Fruit fly (Drosophila melanogaster) whole organism, embryonic: ENCODE measurements around the gene CG42445.
A peak's percentile ranks its signal among the peaks of the same experiment; 100 is the strongest.

Source experiments
- Awh ChIP-seq: fragments of 200-800 bp; sonication (Bioruptor generic); IDR thresholded peaks from 2 replicates; pipeline ENCODE4, ENCODE4 v1.3.6; 2022; ENCODE audit warnings: missing biosample characterization, missing genetic modification characterization
- CG10209 ChIP-seq: fragments of 200-800 bp; sonication (Bioruptor generic); optimal IDR thresholded peaks from 3 replicates; lab custom pipeline; 2017; ENCODE audit warnings: missing biosample characterization, mild to moderate bottlenecking, missing genetic modification characterization, missing genetic modification reagents
- CG10565 ChIP-seq: fragments of 200-800 bp; sonication (Bioruptor generic); optimal IDR thresholded peaks from 3 replicates; lab custom pipeline; 2016; ENCODE audit warnings: missing biosample characterization, mild to moderate bottlenecking, missing genetic modification characterization
- CG10979 ChIP-seq: fragments of 200-800 bp; sonication (Bioruptor generic); optimal IDR thresholded peaks from 2 replicates; lab custom pipeline; 2018; ENCODE audit warnings: missing biosample characterization, mild to moderate bottlenecking, missing genetic modification characterization, moderate library complexity
- CG12071 ChIP-seq: fragments of 200-800 bp; sonication (Bioruptor generic); optimal IDR thresholded peaks from 3 replicates; lab custom pipeline; 2018; ENCODE audit warnings: missing biosample characterization, mild to moderate bottlenecking, missing genetic modification characterization
- CG12236 ChIP-seq: fragments of 200-800 bp; sonication (Bioruptor generic); optimal IDR thresholded peaks from 2 replicates; lab custom pipeline; 2016; ENCODE audit warnings: missing biosample characterization, missing genetic modification characterization
- CG14860 ChIP-seq: fragments of 200-800 bp; sonication (Bioruptor generic); IDR thresholded peaks from 3 replicates; pipeline ENCODE4 v1.3.6; 2022; ENCODE audit warnings: missing biosample characterization, missing genetic modification characterization; ENCODE audit not compliant: partially characterized antibody
- CG15514 ChIP-seq: fragments of 200-800 bp; sonication (Bioruptor generic); optimal IDR thresholded peaks from 3 replicates; lab custom pipeline; 2017; ENCODE audit warnings: missing biosample characterization, missing genetic modification characterization, mild to moderate bottlenecking, moderate library complexity, missing genetic modification reagents
- CG16815 ChIP-seq: fragments of 200-800 bp; sonication (Bioruptor generic); optimal IDR thresholded peaks from 3 replicates; lab custom pipeline; 2017; ENCODE audit warnings: missing biosample characterization, mild to moderate bottlenecking, missing genetic modification characterization
- CG16863 ChIP-seq: fragments of 200-800 bp; sonication (Bioruptor generic); optimal IDR thresholded peaks from 3 replicates; lab custom pipeline; 2016; ENCODE audit warnings: missing biosample characterization, missing genetic modification characterization
- CG18764 ChIP-seq: fragments of 200-800 bp; sonication (Bioruptor generic); optimal IDR thresholded peaks from 3 replicates; lab custom pipeline; 2016; ENCODE audit warnings: missing biosample characterization, missing genetic modification characterization
- CG2116 ChIP-seq: fragments of 200-800 bp; sonication (Bioruptor generic); optimal IDR thresholded peaks from 3 replicates; lab custom pipeline; 2018; ENCODE audit warnings: missing biosample characterization, mild to moderate bottlenecking, missing genetic modification characterization
- CG2678 ChIP-seq: fragments of 200-800 bp; sonication (Bioruptor generic); optimal IDR thresholded peaks from 3 replicates; lab custom pipeline; 2019; ENCODE audit warnings: missing biosample characterization, mild to moderate bottlenecking, missing genetic modification characterization, moderate library complexity
- CG2712 ChIP-seq: fragments of 200-800 bp; optimal IDR thresholded peaks from 3 replicates; lab custom pipeline; 2019; ENCODE audit warnings: missing biosample characterization, mild to moderate bottlenecking, missing genetic modification characterization, moderate library complexity
- CG3163 ChIP-seq: fragments of 200-800 bp; sonication (Bioruptor generic); optimal IDR thresholded peaks from 3 replicates; lab custom pipeline; 2016; ENCODE audit warnings: missing biosample characterization, missing genetic modification characterization
- CG32767 ChIP-seq: fragments of 200-800 bp; sonication (Bioruptor generic); IDR thresholded peaks from 2 replicates; pipeline ENCODE4 v1.3.6; 2022; ENCODE audit warnings: missing biosample characterization, missing genetic modification characterization
- CG34224 ChIP-seq: fragments of 200-800 bp; sonication (Bioruptor generic); IDR thresholded peaks from 3 replicates; pipeline ENCODE4 v1.3.6; 2022; ENCODE audit warnings: missing biosample characterization, missing genetic modification characterization; ENCODE audit not compliant: partially characterized antibody
- CG34422 ChIP-seq: fragments of 200-800 bp; sonication (Bioruptor generic); IDR thresholded peaks from 3 replicates; pipeline ENCODE4 v1.3.6; 2022; ENCODE audit warnings: missing biosample characterization, missing genetic modification characterization
- CG9797 ChIP-seq: fragments of 200-800 bp; sonication (Bioruptor generic); optimal IDR thresholded peaks from 3 replicates; lab custom pipeline; 2018; ENCODE audit warnings: missing biosample characterization, mild to moderate bottlenecking, missing genetic modification characterization
- Dfd ChIP-seq, 2 experiments: fragments of >200 bp; optimal IDR thresholded peaks; 2 replicates each; lab custom pipeline; 2017; ENCODE audit warnings: missing biosample characterization in 2 of 2, missing genetic modification characterization in 2 of 2
- Doc3 ChIP-seq: fragments of 200-800 bp; sonication (Bioruptor generic); IDR thresholded peaks from 3 replicates; pipeline ENCODE4 v1.3.6; 2022; ENCODE audit warnings: missing biosample characterization, missing genetic modification characterization; ENCODE audit not compliant: partially characterized antibody
- Max ChIP-seq: fragments of 200-800 bp; sonication (Bioruptor generic); optimal IDR thresholded peaks from 2 replicates; lab custom pipeline; 2016; ENCODE audit warnings: missing biosample characterization, mild to moderate bottlenecking, missing genetic modification characterization
- NC2β ChIP-seq: fragments of 200-800 bp; sonication (Bioruptor generic); optimal IDR thresholded peaks from 2 replicates; lab custom pipeline; 2016; ENCODE audit warnings: missing biosample characterization, missing genetic modification characterization
- Pdp1 ChIP-seq, 2 experiments: fragments of 200-800 bp; sonication (Bioruptor generic); optimal IDR thresholded peaks; 3 replicates each; lab custom pipeline; 2016; ENCODE audit warnings: missing biosample characterization in 2 of 2, missing genetic modification characterization in 2 of 2, mild to moderate bottlenecking in 1 of 2, moderate library complexity in 1 of 2
- Sox100B ChIP-seq: fragments of 200-800 bp; sonication (Bioruptor generic); optimal IDR thresholded peaks from 3 replicates; lab custom pipeline; 2018; ENCODE audit warnings: missing biosample characterization, mild to moderate bottlenecking, missing genetic modification characterization
- bigmax ChIP-seq: fragments of 200-800 bp; sonication (Bioruptor generic); optimal IDR thresholded peaks from 2 replicates; lab custom pipeline; 2018; ENCODE audit warnings: missing biosample characterization, mild to moderate bottlenecking, missing genetic modification characterization
- bowl ChIP-seq: fragments of 200-800 bp; sonication (Bioruptor generic); IDR thresholded peaks from 2 replicates; pipeline ENCODE4 v1.3.6; 2022; ENCODE audit warnings: missing biosample characterization, missing genetic modification characterization
- cg ChIP-seq: fragments of 200-800 bp; sonication (Bioruptor generic); optimal IDR thresholded peaks from 3 replicates; lab custom pipeline; 2019; ENCODE audit warnings: missing biosample characterization, mild to moderate bottlenecking, missing genetic modification characterization, moderate library complexity
- dan ChIP-seq: fragments of 200-800 bp; sonication (Bioruptor generic); IDR thresholded peaks from 2 replicates; pipeline ENCODE4 v1.3.6; 2022; ENCODE audit warnings: missing biosample characterization, missing genetic modification characterization
- disco-r ChIP-seq: fragments of 200-800 bp; sonication (Bioruptor generic); optimal IDR thresholded peaks from 2 replicates; lab custom pipeline; 2016; ENCODE audit warnings: missing biosample characterization, missing genetic modification characterization
- esg ChIP-seq: fragments of 200-800 bp; sonication (Bioruptor generic); conservative IDR thresholded peaks from 2 replicates; pipeline ENCODE4 v1.3.6; 2022; ENCODE audit warnings: missing biosample characterization, missing genetic modification characterization
- eve ChIP-seq, 2 experiments: fragments of >200 bp; optimal IDR thresholded peaks; 2 replicates each; lab custom pipeline; 2017; ENCODE audit warnings: missing biosample characterization in 2 of 2, missing genetic modification characterization in 2 of 2
- eyg ChIP-seq: fragments of 200-800 bp; sonication (Bioruptor generic); optimal IDR thresholded peaks from 3 replicates; lab custom pipeline; 2016; ENCODE audit warnings: missing biosample characterization, missing genetic modification characterization
- fd3F ChIP-seq: fragments of 200-800 bp; sonication (Bioruptor generic); optimal IDR thresholded peaks from 2 replicates; lab custom pipeline; 2018; ENCODE audit warnings: missing biosample characterization, mild to moderate bottlenecking, missing genetic modification characterization, moderate library complexity
- ftz-f1 ChIP-seq: fragments of 200-800 bp; sonication (Bioruptor generic); optimal IDR thresholded peaks from 2 replicates; lab custom pipeline; 2016; ENCODE audit warnings: missing biosample characterization, missing genetic modification characterization
- grn ChIP-seq: fragments of 200-800 bp; sonication (Bioruptor generic); optimal IDR thresholded peaks from 3 replicates; lab custom pipeline; 2017; ENCODE audit warnings: missing biosample characterization, missing genetic modification characterization
- gsb-n ChIP-seq: fragments of 200-800 bp; sonication (Bioruptor generic); optimal IDR thresholded peaks from 3 replicates; lab custom pipeline; 2018; ENCODE audit warnings: missing biosample characterization, mild to moderate bottlenecking, missing genetic modification characterization
- hbn ChIP-seq: fragments of 200-800 bp; sonication (Bioruptor generic); IDR thresholded peaks from 2 replicates; pipeline ENCODE4 v1.3.6; 2022; ENCODE audit warnings: missing biosample characterization, missing genetic modification characterization; ENCODE audit not compliant: partially characterized antibody
- knrl ChIP-seq: fragments of 200-800 bp; sonication (Bioruptor generic); IDR thresholded peaks from 3 replicates; pipeline ENCODE4 v1.3.6; 2022; ENCODE audit warnings: missing biosample characterization, missing genetic modification characterization; ENCODE audit not compliant: partially characterized antibody
- lov ChIP-seq, 2 experiments: fragments of 200-800 bp in 1 of 2; fragments of >200 bp in 1 of 2; sonication (Bioruptor generic) in 1 of 2; IDR thresholded peaks in 1 of 2; optimal IDR thresholded peaks in 1 of 2; 2 replicates in 1 of 2; 3 replicates in 1 of 2; pipeline versions ENCODE4 v1.3.6 to Lab custom; 2017 to 2022; ENCODE audit warnings: missing biosample characterization in 1 of 2, missing genetic modification characterization in 1 of 2
- mirr ChIP-seq: fragments of 200-800 bp; sonication (Bioruptor generic); optimal IDR thresholded peaks from 3 replicates; lab custom pipeline; 2018; ENCODE audit warnings: missing biosample characterization, mild to moderate bottlenecking, missing genetic modification characterization
- pita ChIP-seq: fragments of 200-800 bp; sonication (Bioruptor generic); optimal IDR thresholded peaks from 2 replicates; lab custom pipeline; 2017; ENCODE audit warnings: missing biosample characterization, mild to moderate bottlenecking, missing genetic modification characterization
- ranshi ChIP-seq: fragments of 200-800 bp; sonication (Bioruptor generic); IDR thresholded peaks from 2 replicates; pipeline ENCODE4 v1.3.6; 2022; ENCODE audit warnings: missing biosample characterization, missing genetic modification characterization
- ttk ChIP-seq: fragments of 200-800 bp; sonication (Bioruptor generic); IDR thresholded peaks from 2 replicates; pipeline ENCODE4 v2.1.2; 2022; ENCODE audit warnings: missing biosample characterization, missing genetic modification characterization
- tup ChIP-seq: fragments of 200-800 bp; sonication (Bioruptor generic); optimal IDR thresholded peaks from 2 replicates; lab custom pipeline; 2016; ENCODE audit warnings: missing biosample characterization, mild to moderate bottlenecking, missing genetic modification characterization, moderate library complexity
- unpg ChIP-seq: fragments of 200-800 bp; sonication (Bioruptor generic); optimal IDR thresholded peaks from 3 replicates; lab custom pipeline; 2018; ENCODE audit warnings: missing biosample characterization, mild to moderate bottlenecking, missing genetic modification characterization, moderate library complexity
- zf30C ChIP-seq: fragments of 200-800 bp; sonication (Bioruptor generic); optimal IDR thresholded peaks from 3 replicates; lab custom pipeline; 2018; ENCODE audit warnings: missing biosample characterization, mild to moderate bottlenecking, missing genetic modification characterization
- zfh2 ChIP-seq: fragments of 200-800 bp; sonication (Bioruptor generic); optimal IDR thresholded peaks from 2 replicates; lab custom pipeline; 2016; ENCODE audit warnings: missing biosample characterization, missing genetic modification characterization

Gene CG42445

dm6 chr3L:8115864-8116528, 42.7 kb downstream of the CG42445 start, which contains the start of the genes Arp3 and msk (continued):
- TF ChIP-seq ranshi (peak; percentile 77), CG34422 (peak; percentile 82; the same call in 2 of the 3 replicates), CG15514 (GFP tag; lab: Kevin White, UChicago) (peak; percentile 89), tup (GFP tag; lab: Kevin White, UChicago) (peak; percentile 78), lov (optimal IDR thresholded peaks at IDR 0.05; lab: Kevin White, UChicago) (no peak), lov (GFP tag; IDR thresholded peaks at IDR 0.05; lab: Robert Waterston, UW) (no peak), CG34224 (GFP tag; lab: Robert Waterston, UW) (0 out of 3 replicates have a peak, but pooled peaks have one; percentile 14), CG9797 (GFP tag; lab: Kevin White, UChicago) (peak; percentile 59), CG3163 (peak; percentile 79), zfh2 (GFP tag; lab: Kevin White, UChicago) (peak; percentile 94), zf30C (no peak), CG12236 (peak; percentile 58), ftz-f1 (GFP tag; lab: Kevin White, UChicago) (peak; percentile 69), ttk (GFP tag; lab: Robert Waterston, UW) (peak; percentile 45; the same call in 1 of the 2 replicates), CG32767 (GFP tag; lab: Robert Waterston, UW) (no peak; the same call in 1 of the 2 replicates), pita (no peak), Dfd (GFP tag; optimal IDR thresholded peaks at IDR 0.05; lab: Kevin White, UChicago) (no peak), CG16863 (peak; percentile 85), bowl (GFP tag; lab: Robert Waterston, UW) (no peak; the same call in 1 of the 2 replicates), gsb-n (tag; lab: Kevin White, UChicago) (no peak), eyg (GFP tag; lab: Kevin White, UChicago) (peak; percentile 85), CG18764 (GFP tag; lab: Kevin White, UChicago) (peak; percentile 83), CG2116 (GFP tag; lab: Kevin White, UChicago) (peak; percentile 97), Awh (GFP tag; lab: Robert Waterston, UW) (no peak), Pdp1 (GFP tag; optimal IDR thresholded peaks at IDR 0.05; lab: Kevin White, UChicago) (peak; percentile 86 to 91), CG10209 (GFP tag; lab: Kevin White, UChicago) (peak; percentile 67), grn (GFP tag; lab: Kevin White, UChicago) (peak; percentile 16), CG14860 (no peak), bigmax (GFP tag; lab: Kevin White, UChicago) (peak; percentile 38), CG10565 (GFP tag; lab: Kevin White, UChicago) (peak; percentile 58), eve (GFP tag; optimal IDR thresholded peaks at IDR 0.05; lab: Kevin White, UChicago) (peak in 1 of 2 experiments; percentile 68), NC2β (GFP tag; lab: Kevin White, UChicago) (peak; percentile 88), CG16815 (GFP tag; lab: Kevin White, UChicago) (peak; percentile 74), fd3F (GFP tag; lab: Kevin White, UChicago) (peak; percentile 35), dan (GFP tag; lab: Robert Waterston, UW) (no peak), disco-r (GFP tag; lab: Kevin White, UChicago) (peak; percentile 89), Max (peak; percentile 90), CG12071 (GFP tag; lab: Kevin White, UChicago) (no peak), Doc3 (GFP tag; lab: Robert Waterston, UW) (peak; percentile 35; the same call in 2 of the 3 replicates), cg (GFP tag; lab: Kevin White, UChicago) (peak; percentile 88), hbn (GFP tag; lab: Robert Waterston, UW) (no peak), mirr (GFP tag; lab: Kevin White, UChicago) (peak; percentile 81), Sox100B (no peak), unpg (GFP tag; lab: Kevin White, UChicago) (peak; percentile 69), CG2678 (tag; lab: Kevin White, UChicago) (no peak), CG2712 (tag; lab: Kevin White, UChicago) (peak; percentile 81), CG10979 (tag; lab: Kevin White, UChicago) (peak; percentile 68), esg (GFP tag; lab: Robert Waterston, UW) (peak; percentile 47; the same call in 1 of the 2 replicates), knrl (GFP tag; lab: Robert Waterston, UW) (peak; percentile 62; the same call in 2 of the 3 replicates)
